Worm (Caenorhabditis elegans) whole organism, mixed stage, embryonic: ENCODE data around the gene F08H9.3.

Source experiments
- blmp-1 ChIP-seq: fragments of 150-350 bp; optimal IDR thresholded peaks from 2 replicates; lab custom pipeline; 2014; ENCODE audit warnings: missing biosample characterization, missing genetic modification characterization
- elt-1 ChIP-seq: sonication (generic microtip); optimal IDR thresholded peaks from 2 replicates; lab custom pipeline; 2017; ENCODE audit warnings: missing genetic modification characterization, mild to moderate bottlenecking, missing compliant biosample characterization, antibody characterized with exemption, moderate library complexity, borderline replicate concordance; ENCODE audit not compliant: insufficient read depth
- flh-1 ChIP-seq: fragments of 200-800 bp; sonication (Bioruptor generic); optimal IDR thresholded peaks from 2 replicates; lab custom pipeline; 2018; ENCODE audit warnings: mild to moderate bottlenecking, missing genetic modification characterization, moderate library complexity, missing compliant biosample characterization
- lin-13 ChIP-seq: fragments of 150-350 bp; optimal IDR thresholded peaks from 2 replicates; lab custom pipeline; 2014; ENCODE audit warnings: missing biosample characterization, missing genetic modification characterization
- mep-1 ChIP-seq: fragments of 150-350 bp; optimal IDR thresholded peaks from 2 replicates; lab custom pipeline; 2017; ENCODE audit warnings: missing biosample characterization, missing genetic modification reagents, missing genetic modification characterization, inconsistent platforms
- nhr-237 ChIP-seq: fragments of 150-350 bp; optimal IDR thresholded peaks from 2 replicates; lab custom pipeline; 2014; ENCODE audit warnings: missing biosample characterization, missing genetic modification characterization
- nhr-28 ChIP-seq: fragments of 150-350 bp; optimal IDR thresholded peaks from 2 replicates; lab custom pipeline; 2014; ENCODE audit warnings: missing biosample characterization, missing genetic modification characterization
- tbx-8 ChIP-seq: fragments of 200-800 bp; sonication (Bioruptor generic); optimal IDR thresholded peaks from 2 replicates; lab custom pipeline; 2018; ENCODE audit warnings: mild to moderate bottlenecking, missing genetic modification characterization, moderate library complexity, missing compliant biosample characterization
- unc-62 ChIP-seq: fragments of 150-350 bp; optimal IDR thresholded peaks from 2 replicates; lab custom pipeline; 2014; ENCODE audit warnings: missing biosample characterization, missing genetic modification reagents, missing genetic modification characterization
- ztf-11 ChIP-seq: fragments of 150-350 bp; optimal IDR thresholded peaks from 2 replicates; lab custom pipeline; 2014; ENCODE audit warnings: missing biosample characterization, missing genetic modification characterization

DNA sequence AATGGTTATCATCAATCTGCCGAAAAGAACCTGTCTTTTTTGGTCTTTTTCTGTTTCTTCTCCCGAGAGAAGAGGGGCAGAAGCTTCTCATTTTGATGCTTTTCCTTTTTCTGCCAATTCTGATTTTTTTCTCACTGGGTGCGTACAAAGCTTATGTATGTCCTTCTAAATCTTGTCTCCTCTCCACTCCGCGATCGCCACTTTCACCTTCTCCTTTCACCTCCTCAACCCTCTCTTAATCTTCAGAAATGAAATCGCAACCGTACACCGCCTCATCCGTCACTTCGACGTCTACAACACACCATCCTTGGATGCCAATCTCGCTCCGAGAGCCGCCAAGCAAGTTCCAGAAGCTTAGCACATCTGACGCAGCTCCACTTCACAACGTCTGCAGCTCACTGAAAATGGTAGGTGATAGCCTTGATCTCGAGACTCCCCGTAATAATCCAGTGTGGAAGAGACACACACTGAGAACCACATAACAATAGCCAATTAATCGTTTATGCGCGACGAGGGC is 44.9 kb upstream of the F08H9.3 start, which contains the start of gene R02D5.1:
- TF ChIP-seq ztf-11 (tag; lab: Kevin White, UChicago) (no peak), mep-1 (tag; lab: Kevin White, UChicago) (no peak), blmp-1 (tag; lab: Kevin White, UChicago) (peak; percentile 95), flh-1 (no peak), elt-1 (peak; percentile 19), lin-13 (tag; lab: Kevin White, UChicago) (no peak), unc-62 (GFP tag; lab: Kevin White, UChicago) (no peak), nhr-28 (tag; lab: Kevin White, UChicago) (no peak), nhr-237 (no peak), tbx-8 (no peak)
